Fruit fly (Drosophila melanogaster): ENCODE results near the gene CG14720.

DNA sequence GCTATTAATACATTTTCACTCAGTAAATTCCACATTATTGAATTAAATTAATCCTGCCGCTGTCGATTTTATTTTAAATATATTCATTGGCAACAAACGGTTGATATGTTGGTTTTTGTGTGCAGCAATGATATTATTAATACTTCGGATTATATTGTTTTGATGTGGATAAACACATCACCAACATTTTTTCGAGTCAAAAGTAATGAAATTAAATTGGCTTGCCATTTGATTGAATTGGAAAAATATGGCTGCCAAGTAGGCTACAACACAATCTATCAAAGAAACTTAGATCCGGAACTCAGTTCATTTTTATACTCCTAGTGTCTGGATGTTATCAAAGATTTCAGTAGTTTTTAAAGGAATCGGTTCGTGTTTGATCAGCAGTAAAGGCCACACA is 11.2 kb upstream of the CG14720 start, which contains the start of gene CG14718:
- TF ChIP-seq Sin3A (optimal IDR thresholded peaks at IDR 0.05) (no peak), h (optimal IDR thresholded peaks at IDR 0.05) (no peak)

Data from Kc167 (cell line).